Fruit fly (Drosophila melanogaster) whole organism, embryonic: ENCODE measurements around the gene ng4.

ENCODE experiments used
- Abd-B ChIP-seq: fragments of 200-800 bp; sonication (Bioruptor generic); optimal IDR thresholded peaks from 2 replicates; lab custom pipeline; 2018; ENCODE audit warnings: missing biosample characterization, mild to moderate bottlenecking, missing genetic modification characterization, moderate library complexity
- Bteb2 ChIP-seq: fragments of 200-800 bp; sonication (Bioruptor generic); optimal IDR thresholded peaks from 2 replicates; lab custom pipeline; 2016; ENCODE audit warnings: missing biosample characterization, missing genetic modification characterization
- CG10462 ChIP-seq: fragments of 200-800 bp; sonication (Bioruptor generic); optimal IDR thresholded peaks from 2 replicates; lab custom pipeline; 2016; ENCODE audit warnings: missing biosample characterization, missing genetic modification characterization
- CG10979 ChIP-seq: fragments of 200-800 bp; sonication (Bioruptor generic); optimal IDR thresholded peaks from 2 replicates; lab custom pipeline; 2018; ENCODE audit warnings: missing biosample characterization, mild to moderate bottlenecking, missing genetic modification characterization, moderate library complexity
- CG11085 ChIP-seq: fragments of 200-800 bp; sonication (Bioruptor generic); IDR thresholded peaks from 2 replicates; pipeline ENCODE4 v1.3.6; 2022; ENCODE audit warnings: missing biosample characterization, missing genetic modification characterization
- CG11456 ChIP-seq: fragments of 200-800 bp; sonication (Bioruptor generic); IDR thresholded peaks from 3 replicates; pipeline ENCODE4 v1.3.6; 2022; ENCODE audit warnings: missing biosample characterization, missing genetic modification characterization
- CG13296 ChIP-seq: fragments of 200-800 bp; sonication (Bioruptor generic); optimal IDR thresholded peaks from 3 replicates; lab custom pipeline; 2018; ENCODE audit warnings: missing biosample characterization, mild to moderate bottlenecking, missing genetic modification characterization
- CG13624 ChIP-seq: fragments of 200-800 bp; sonication (Bioruptor generic); optimal IDR thresholded peaks from 2 replicates; lab custom pipeline; 2016; ENCODE audit warnings: missing biosample characterization, missing genetic modification characterization
- CG15479 ChIP-seq: fragments of 200-800 bp; sonication (Bioruptor generic); optimal IDR thresholded peaks from 3 replicates; lab custom pipeline; 2019; ENCODE audit warnings: missing biosample characterization, mild to moderate bottlenecking, missing genetic modification characterization, moderate library complexity
- CG16815 ChIP-seq: fragments of 200-800 bp; sonication (Bioruptor generic); optimal IDR thresholded peaks from 3 replicates; lab custom pipeline; 2017; ENCODE audit warnings: missing biosample characterization, mild to moderate bottlenecking, missing genetic modification characterization
- CG18011 ChIP-seq: fragments of 200-800 bp; sonication (Bioruptor generic); optimal IDR thresholded peaks from 2 replicates; lab custom pipeline; 2017; ENCODE audit warnings: missing biosample characterization, missing genetic modification characterization, mild to moderate bottlenecking, moderate library complexity, missing genotype
- CG1832 ChIP-seq: fragments of 200-800 bp; sonication (Bioruptor generic); optimal IDR thresholded peaks from 2 replicates; lab custom pipeline; 2017; ENCODE audit warnings: missing biosample characterization, mild to moderate bottlenecking, missing genetic modification characterization, inconsistent platforms
- CG2129 ChIP-seq: fragments of 200-800 bp; sonication (Bioruptor generic); IDR thresholded peaks from 2 replicates; pipeline ENCODE4 v1.3.6; 2022; ENCODE audit warnings: missing biosample characterization, missing genetic modification characterization; ENCODE audit not compliant: partially characterized antibody
- CG2678 ChIP-seq: fragments of 200-800 bp; sonication (Bioruptor generic); optimal IDR thresholded peaks from 3 replicates; lab custom pipeline; 2019; ENCODE audit warnings: missing biosample characterization, mild to moderate bottlenecking, missing genetic modification characterization, moderate library complexity
- CG34376 ChIP-seq: fragments of 200-800 bp; sonication (Bioruptor generic); optimal IDR thresholded peaks from 2 replicates; lab custom pipeline; 2018; ENCODE audit warnings: missing biosample characterization, mild to moderate bottlenecking, missing genetic modification characterization
- CG3995 ChIP-seq: fragments of 200-800 bp; sonication (Bioruptor generic); optimal IDR thresholded peaks from 3 replicates; lab custom pipeline; 2016; ENCODE audit warnings: missing biosample characterization, missing genetic modification characterization
- CG6175 ChIP-seq: fragments of 200-800 bp; sonication (Bioruptor generic); IDR thresholded peaks from 3 replicates; pipeline ENCODE4 v1.3.6; 2022; ENCODE audit warnings: missing biosample characterization, missing genetic modification characterization
- CG7372 ChIP-seq: fragments of 200-800 bp; sonication (Bioruptor generic); IDR thresholded peaks from 2 replicates; pipeline ENCODE4 v1.3.6; 2022; ENCODE audit warnings: missing biosample characterization, missing genetic modification characterization
- CG7556 ChIP-seq: fragments of 200-800 bp; sonication (Bioruptor generic); optimal IDR thresholded peaks from 2 replicates; lab custom pipeline; 2017; ENCODE audit warnings: missing biosample characterization, mild to moderate bottlenecking, missing genetic modification characterization
- CG8281 ChIP-seq: fragments of 200-800 bp; sonication (Bioruptor generic); optimal IDR thresholded peaks from 2 replicates; lab custom pipeline; 2018; ENCODE audit warnings: missing biosample characterization, mild to moderate bottlenecking, missing genetic modification characterization, moderate library complexity
- CG8944 ChIP-seq: fragments of 200-800 bp; sonication (Bioruptor generic); optimal IDR thresholded peaks from 3 replicates; lab custom pipeline; 2016; ENCODE audit warnings: missing biosample characterization, missing genetic modification characterization
- CHES-1-like ChIP-seq: fragments of 200-800 bp; sonication (Bioruptor generic); optimal IDR thresholded peaks from 2 replicates; lab custom pipeline; 2016; ENCODE audit warnings: missing biosample characterization, missing genetic modification characterization
- CrebB ChIP-seq: fragments of 200-800 bp; sonication (Bioruptor generic); optimal IDR thresholded peaks from 3 replicates; lab custom pipeline; 2018; ENCODE audit warnings: missing biosample characterization, mild to moderate bottlenecking, missing genetic modification characterization
- Deaf1 ChIP-seq: fragments of 200-800 bp; optimal IDR thresholded peaks from 3 replicates; lab custom pipeline; 2019; ENCODE audit warnings: missing biosample characterization, mild to moderate bottlenecking, missing genetic modification characterization, moderate library complexity
- Dll ChIP-seq: fragments of 200-800 bp; sonication (Bioruptor generic); IDR thresholded peaks from 4 replicates; pipeline ENCODE4 v1.3.6; 2022; ENCODE audit warnings: missing biosample characterization, missing genetic modification characterization; ENCODE audit not compliant: partially characterized antibody
- Fer1 ChIP-seq: fragments of 200-800 bp; sonication (Bioruptor generic); optimal IDR thresholded peaks from 2 replicates; lab custom pipeline; 2017; ENCODE audit warnings: missing biosample characterization, mild to moderate bottlenecking, missing genetic modification characterization
- MBD-R2 ChIP-seq: fragments of 200-800 bp; sonication (Bioruptor generic); IDR thresholded peaks from 2 replicates; pipeline ENCODE4 v1.3.6; 2022; ENCODE audit warnings: missing biosample characterization, missing genetic modification characterization
- MTF-1 ChIP-seq: fragments of 200-800 bp; sonication (Bioruptor generic); optimal IDR thresholded peaks from 2 replicates; lab custom pipeline; 2018; ENCODE audit warnings: missing biosample characterization, mild to moderate bottlenecking, missing genetic modification characterization, borderline replicate concordance
- Nf-YC ChIP-seq: fragments of 200-800 bp; optimal IDR thresholded peaks from 3 replicates; lab custom pipeline; 2019; ENCODE audit warnings: missing biosample characterization, mild to moderate bottlenecking, missing genetic modification characterization, moderate library complexity
- ab ChIP-seq: fragments of 200-800 bp; sonication (Bioruptor generic); optimal IDR thresholded peaks from 2 replicates; lab custom pipeline; 2016; ENCODE audit warnings: missing biosample characterization, missing genetic modification characterization
- az2 ChIP-seq: fragments of 200-800 bp; sonication (Bioruptor generic); optimal IDR thresholded peaks from 3 replicates; lab custom pipeline; 2016; ENCODE audit warnings: missing biosample characterization, missing genetic modification characterization
- chm ChIP-seq: fragments of 200-800 bp; sonication (Bioruptor generic); IDR thresholded peaks from 2 replicates; pipeline ENCODE4 v1.3.6; 2022; ENCODE audit warnings: missing biosample characterization, missing genetic modification characterization
- disco-r ChIP-seq: fragments of 200-800 bp; sonication (Bioruptor generic); optimal IDR thresholded peaks from 2 replicates; lab custom pipeline; 2016; ENCODE audit warnings: missing biosample characterization, missing genetic modification characterization
- dpn ChIP-seq, 2 experiments: fragments of 200-800 bp; sonication (Bioruptor generic); optimal IDR thresholded peaks; 3 replicates each; lab custom pipeline; 2016; ENCODE audit warnings: missing biosample characterization in 2 of 2, missing genetic modification characterization in 2 of 2
- esg ChIP-seq: fragments of 200-800 bp; sonication (Bioruptor generic); conservative IDR thresholded peaks from 2 replicates; pipeline ENCODE4 v1.3.6; 2022; ENCODE audit warnings: missing biosample characterization, missing genetic modification characterization
- ewg ChIP-seq: fragments of 200-800 bp; sonication (Bioruptor generic); optimal IDR thresholded peaks from 3 replicates; lab custom pipeline; 2017; ENCODE audit warnings: mild to moderate bottlenecking, missing biosample characterization, missing genetic modification reagents, missing genetic modification characterization
- exex ChIP-seq: fragments of 200-800 bp; sonication (Bioruptor generic); optimal IDR thresholded peaks from 4 replicates; lab custom pipeline; 2018; ENCODE audit warnings: missing biosample characterization, mild to moderate bottlenecking, missing genetic modification characterization, moderate library complexity
- fru ChIP-seq: fragments of >200 bp; optimal IDR thresholded peaks from 2 replicates; lab custom pipeline; 2017
- ftz-f1 ChIP-seq: fragments of 200-800 bp; sonication (Bioruptor generic); optimal IDR thresholded peaks from 2 replicates; lab custom pipeline; 2016; ENCODE audit warnings: missing biosample characterization, missing genetic modification characterization
- fu2 ChIP-seq: fragments of 200-800 bp; sonication (Bioruptor generic); optimal IDR thresholded peaks from 2 replicates; lab custom pipeline; 2016; ENCODE audit warnings: missing biosample characterization, missing genetic modification characterization
- gt ChIP-seq: fragments of 200-800 bp; sonication (Bioruptor generic); IDR thresholded peaks from 2 replicates; pipeline ENCODE4 v1.3.6; 2022; ENCODE audit warnings: missing biosample characterization, missing genetic modification characterization
- kah ChIP-seq: fragments of 200-800 bp; sonication (Bioruptor generic); optimal IDR thresholded peaks from 2 replicates; lab custom pipeline; 2018; ENCODE audit warnings: missing biosample characterization, mild to moderate bottlenecking, missing genetic modification characterization
- ken ChIP-seq: fragments of 200-800 bp; sonication (Bioruptor generic); IDR thresholded peaks from 3 replicates; pipeline ENCODE4 v1.3.6; 2022; ENCODE audit warnings: missing biosample characterization, missing genetic modification characterization
- oc ChIP-seq: fragments of 200-800 bp; sonication (Bioruptor generic); optimal IDR thresholded peaks from 2 replicates; lab custom pipeline; 2018; ENCODE audit warnings: missing biosample characterization, mild to moderate bottlenecking, missing genetic modification characterization, moderate library complexity
- pzg ChIP-seq: fragments of 200-800 bp; sonication (Bioruptor generic); optimal IDR thresholded peaks from 3 replicates; lab custom pipeline; 2018; ENCODE audit warnings: missing biosample characterization, mild to moderate bottlenecking, missing genetic modification characterization, moderate library complexity
- rib ChIP-seq: fragments of 200-800 bp; sonication (Bioruptor generic); IDR thresholded peaks from 2 replicates; pipeline ENCODE4 v1.3.6; 2022; ENCODE audit warnings: missing biosample characterization, missing genetic modification characterization
- sima ChIP-seq: fragments of 200-800 bp; sonication (Bioruptor generic); optimal IDR thresholded peaks from 2 replicates; lab custom pipeline; 2016; ENCODE audit warnings: missing biosample characterization, missing genetic modification characterization
- sisA ChIP-seq: fragments of 200-800 bp; sonication (Bioruptor generic); IDR thresholded peaks from 2 replicates; pipeline ENCODE4 v1.3.6; 2022; ENCODE audit warnings: missing biosample characterization, missing genetic modification characterization
- sr ChIP-seq: fragments of 200-800 bp; sonication (Bioruptor generic); IDR thresholded peaks from 3 replicates; pipeline ENCODE4 v1.3.6; 2022; ENCODE audit warnings: missing biosample characterization, missing genetic modification characterization

Gene ng4

dm6 chrX:3255569-3256309 lies 11.7 kb upstream of the ng4 start (continued):
- peak; percentile 52 for TF ChIP-seq MTF-1 (GFP tag; lab: Kevin White, UChicago)
- peak; percentile 91 for TF ChIP-seq CG7372 (GFP tag; lab: Robert Waterston, UW)
- TF ChIP-seq CG7556 (GFP tag; lab: Kevin White, UChicago) = peak; percentile 99
- TF ChIP-seq esg (GFP tag; lab: Robert Waterston, UW) = peak; percentile 91
- TF ChIP-seq CG13296 = peak; percentile 97
- TF ChIP-seq CG15479 (GFP tag; lab: Kevin White, UChicago) = no peak
- peak; percentile 89 for TF ChIP-seq CG18011 (GFP tag; lab: Kevin White, UChicago)
- TF ChIP-seq sisA (GFP tag; lab: Robert Waterston, UW) = peak; percentile 91
- peak; percentile 95 for TF ChIP-seq fu2 (GFP tag; lab: Kevin White, UChicago)
- peak; percentile 90 for TF ChIP-seq oc (tag; lab: Kevin White, UChicago)
- TF ChIP-seq CrebB (tag; lab: Kevin White, UChicago) = peak; percentile 87
- peak; percentile 94 for TF ChIP-seq CG34376 (GFP tag; lab: Kevin White, UChicago)
- peak; percentile 89 for TF ChIP-seq CG6175 (GFP tag; lab: Robert Waterston, UW)
- TF ChIP-seq fru = no peak
- peak; percentile 91 for TF ChIP-seq CG13624 (GFP tag; lab: Kevin White, UChicago)
- TF ChIP-seq CG1832 (GFP tag; lab: Kevin White, UChicago) = no peak
- peak; percentile 72 for TF ChIP-seq ab (GFP tag; lab: Kevin White, UChicago)
- TF ChIP-seq CHES-1-like (GFP tag; lab: Kevin White, UChicago) = peak; percentile 96
- peak; percentile 68; the same call in 2 of the 3 replicates for TF ChIP-seq ken (GFP tag; lab: Robert Waterston, UW)
- TF ChIP-seq Fer1 (GFP tag; lab: Kevin White, UChicago) = peak; percentile 98
- no peak for TF ChIP-seq Dll
- peak; percentile 87 for TF ChIP-seq CG8944 (GFP tag; lab: Kevin White, UChicago)
- TF ChIP-seq ewg (GFP tag; lab: Kevin White, UChicago) = peak; percentile 90
- TF ChIP-seq disco-r (GFP tag; lab: Kevin White, UChicago) = peak; percentile 92
- TF ChIP-seq CG2678 = peak; percentile 98
- peak; percentile 91 for TF ChIP-seq CG10462 (GFP tag; lab: Kevin White, UChicago)
- peak; percentile 87 for TF ChIP-seq Abd-B
- peak; percentile 4 for TF ChIP-seq pzg (GFP tag; lab: Kevin White, UChicago)
- TF ChIP-seq sr (GFP tag; lab: Robert Waterston, UW) = peak; percentile 22; the same call in 1 of the 3 replicates
- TF ChIP-seq CG10979 (tag; lab: Kevin White, UChicago) = peak; percentile 91
- TF ChIP-seq gt (GFP tag; lab: Robert Waterston, UW) = peak; percentile 54; the same call in 1 of the 2 replicates
- TF ChIP-seq chm (GFP tag; lab: Robert Waterston, UW) = peak; percentile 45; the same call in 1 of the 2 replicates
- peak; percentile 90 for TF ChIP-seq rib (GFP tag; lab: Robert Waterston, UW)
- TF ChIP-seq MBD-R2 (GFP tag; lab: Robert Waterston, UW) = peak; percentile 82; the same call in 1 of the 2 replicates
- TF ChIP-seq Bteb2 (GFP tag; lab: Kevin White, UChicago) = peak; percentile 93
- peak; percentile 82 for TF ChIP-seq exex (tag; lab: Kevin White, UChicago)
- no peak for TF ChIP-seq CG2129 (GFP tag; lab: Robert Waterston, UW)
- peak; percentile 89 to 94 for TF ChIP-seq dpn (GFP tag; optimal IDR thresholded peaks at IDR 0.05; lab: Kevin White, UChicago)
- TF ChIP-seq CG16815 (GFP tag; lab: Kevin White, UChicago) = peak; percentile 92
- TF ChIP-seq Deaf1 = peak; percentile 69
- TF ChIP-seq CG8281 = peak; percentile 75
- peak; percentile 85 for TF ChIP-seq CG11085 (GFP tag; lab: Robert Waterston, UW)
- TF ChIP-seq sima (GFP tag; lab: Kevin White, UChicago) = no peak
- peak; percentile 72 for TF ChIP-seq CG3995 (GFP tag; lab: Kevin White, UChicago)
- no peak for TF ChIP-seq ftz-f1 (GFP tag; lab: Kevin White, UChicago)
- peak; percentile 79 for TF ChIP-seq Nf-YC
- TF ChIP-seq CG11456 (GFP tag; lab: Robert Waterston, UW) = peak; percentile 92
- peak; percentile 93 for TF ChIP-seq az2
- peak; percentile 88 for TF ChIP-seq kah (GFP tag; lab: Kevin White, UChicago)
